Fruit fly (Drosophila melanogaster): ENCODE measurements around the gene yellow-g2.

DNA sequence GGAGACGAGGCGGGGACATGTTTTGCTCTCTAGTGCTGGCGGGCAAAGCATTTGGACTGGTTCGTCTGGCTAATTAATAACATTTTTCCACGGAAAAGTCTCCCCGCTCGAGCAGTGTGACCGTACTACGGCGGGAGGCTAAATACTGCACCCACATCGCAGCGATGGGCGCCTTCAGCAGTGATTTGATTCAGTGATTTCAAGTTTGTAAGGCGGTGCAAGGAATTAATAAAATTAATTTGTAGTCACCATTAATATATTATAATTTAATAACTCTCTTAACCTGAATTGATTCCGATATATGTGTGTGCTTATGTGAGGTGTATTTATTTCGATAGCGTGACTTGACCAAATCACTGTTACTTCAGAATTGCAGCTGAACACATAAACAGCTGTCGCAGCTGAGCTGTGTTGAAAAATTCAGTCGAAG is 13.8 kb upstream of the yellow-g2 start, which contains the start of the genes oxt and CG13807:
- TF ChIP-seq h (optimal IDR thresholded peaks at IDR 0.05) (no peak), Myc (optimal IDR thresholded peaks at IDR 0.05) (no peak)

Data from Kc167 (cell line).